Fruit fly (Drosophila melanogaster): ENCODE data around the gene scf.
A peak's percentile ranks its signal among the peaks of the same experiment; 100 is the strongest.

Gene scf

dm6 chr3L:1319097-1319725 lies 20.7 kb downstream of the scf start (continued):
- TF ChIP-seq CG34376 (GFP tag; optimal IDR thresholded peaks at IDR 0.05), result no peak
- peak; percentile 86 for TF ChIP-seq CG17328 (GFP tag; IDR thresholded peaks at IDR 0.05)
- peak; percentile 74 for TF ChIP-seq CG12659 (GFP tag; optimal IDR thresholded peaks at IDR 0.05)
- peak; percentile 77 for TF ChIP-seq ems (GFP tag; optimal IDR thresholded peaks at IDR 0.05)
- TF ChIP-seq H15 (GFP tag; IDR thresholded peaks at IDR 0.05), result peak; percentile 70
- TF ChIP-seq tup (GFP tag; optimal IDR thresholded peaks at IDR 0.05), result no peak
- peak; percentile 86 for TF ChIP-seq tin (GFP tag; optimal IDR thresholded peaks at IDR 0.05)
- TF ChIP-seq vvl (GFP tag; IDR thresholded peaks at IDR 0.05), result peak; percentile 96
- TF ChIP-seq CG6175 (GFP tag; IDR thresholded peaks at IDR 0.05), result no peak
- TF ChIP-seq Mad (GFP tag; optimal IDR thresholded peaks at IDR 0.05), result peak; percentile 63
- TF ChIP-seq CG3838 (GFP tag; optimal IDR thresholded peaks at IDR 0.05), result no peak
- peak; percentile 77 for TF ChIP-seq ewg (GFP tag; optimal IDR thresholded peaks at IDR 0.05)
- TF ChIP-seq toy (GFP tag; IDR thresholded peaks at IDR 0.05), result no peak
- TF ChIP-seq ro (GFP tag; IDR thresholded peaks at IDR 0.05), result peak; percentile 45; the same call in 1 of the 2 replicates
- TF ChIP-seq ken (GFP tag; IDR thresholded peaks at IDR 0.05), result peak; percentile 90
- no peak for TF ChIP-seq chinmo (GFP tag; IDR thresholded peaks at IDR 0.05; ENCODE audit: partially characterized antibody)
- peak; percentile 19 for TF ChIP-seq CG15514 (GFP tag; optimal IDR thresholded peaks at IDR 0.05)
- TF ChIP-seq ab (GFP tag; optimal IDR thresholded peaks at IDR 0.05), result no peak
- TF ChIP-seq sisA (GFP tag; IDR thresholded peaks at IDR 0.05), result peak; percentile 92
- TF ChIP-seq nmo (GFP tag; optimal IDR thresholded peaks at IDR 0.05), result peak; percentile 85
- TF ChIP-seq pita (GFP tag; optimal IDR thresholded peaks at IDR 0.05), result no peak
- peak; percentile 86 for TF ChIP-seq Xbp1 (GFP tag; optimal IDR thresholded peaks at IDR 0.05)
- no peak for TF ChIP-seq CG11560 (tag; IDR thresholded peaks at IDR 0.05)
- TF ChIP-seq chm (GFP tag; IDR thresholded peaks at IDR 0.05), result peak; percentile 73
- no peak for TF ChIP-seq CG2129 (GFP tag; IDR thresholded peaks at IDR 0.05; ENCODE audit: partially characterized antibody)
- peak; percentile 73 for TF ChIP-seq CG15269 (tag; optimal IDR thresholded peaks at IDR 0.05)
- no peak for TF ChIP-seq CG8478 (optimal IDR thresholded peaks at IDR 0.05)
- peak; percentile 85 for TF ChIP-seq gem (tag; optimal IDR thresholded peaks at IDR 0.05)
- TF ChIP-seq Aef1 (GFP tag; IDR thresholded peaks at IDR 0.05), result peak; percentile 64
- peak; percentile 42; the same call in 1 of the 2 replicates for TF ChIP-seq CG14014 (GFP tag; IDR thresholded peaks at IDR 0.05)
- peak; percentile 29 for TF ChIP-seq salm (tag; optimal IDR thresholded peaks at IDR 0.05)
- TF ChIP-seq wor (GFP tag; IDR thresholded peaks at IDR 0.05), result peak; percentile 81
- no peak for TF ChIP-seq CG15479 (GFP tag; optimal IDR thresholded peaks at IDR 0.05)
- no peak for TF ChIP-seq pan (optimal IDR thresholded peaks at IDR 0.05)
- TF ChIP-seq pan (GFP tag; optimal IDR thresholded peaks at IDR 0.05 in 1 of 2, IDR thresholded peaks at IDR 0.05 in 1 of 2), result peak in 1 of 2 experiments; percentile 82
- peak; percentile 76 for TF ChIP-seq H2.0 (GFP tag; IDR thresholded peaks at IDR 0.05)
- TF ChIP-seq BEAF-32 (GFP tag; optimal IDR thresholded peaks at IDR 0.05), result no peak
- 0 out of 2 replicates have a peak, but pooled peaks have one; percentile 9 for TF ChIP-seq al (GFP tag; IDR thresholded peaks at IDR 0.05)
- peak; percentile 17 for TF ChIP-seq bab2 (GFP tag; optimal IDR thresholded peaks at IDR 0.05)
- no peak for TF ChIP-seq CG42726 (GFP tag; IDR thresholded peaks at IDR 0.05; ENCODE audit: partially characterized antibody)
- peak; percentile 81 for TF ChIP-seq CG10366 (GFP tag; IDR thresholded peaks at IDR 0.05)
- no peak for TF ChIP-seq CG16779 (GFP tag; IDR thresholded peaks at IDR 0.05)
- peak; percentile 47 for TF ChIP-seq shn (GFP tag; optimal IDR thresholded peaks at IDR 0.05)
- TF ChIP-seq CG8944 (GFP tag; optimal IDR thresholded peaks at IDR 0.05), result peak; percentile 73
- TF ChIP-seq Ravus (GFP tag; IDR thresholded peaks at IDR 0.05), result peak; percentile 15; the same call in 1 of the 2 replicates
- TF ChIP-seq CG17186 (GFP tag; optimal IDR thresholded peaks at IDR 0.05), result peak; percentile 39
- TF ChIP-seq CG12299 (tag; optimal IDR thresholded peaks at IDR 0.05), result peak; percentile 27
- TF ChIP-seq esg (GFP tag; conservative IDR thresholded peaks at IDR 0.05), result peak; percentile 74
- peak; percentile 76 for TF ChIP-seq Antp (GFP tag; optimal IDR thresholded peaks at IDR 0.05)
- no peak for TF ChIP-seq psq (GFP tag; optimal IDR thresholded peaks at IDR 0.05)
- TF ChIP-seq tx (GFP tag; optimal IDR thresholded peaks at IDR 0.05), result peak; percentile 42
